Fruit fly (Drosophila melanogaster) Kc167 (cell line): ENCODE results near the gene red.

Source experiments
- Sin3A ChIP-seq: fragments of >200 bp; optimal IDR thresholded peaks from 2 replicates; lab custom pipeline; 2018; ENCODE audit warnings: missing external identifiers
- h ChIP-seq: fragments of >200 bp; optimal IDR thresholded peaks from 3 replicates; lab custom pipeline; 2018; ENCODE audit warnings: missing external identifiers
- ttk ChIP-seq: sonication (Bioruptor generic); optimal IDR thresholded peaks from 2 replicates; lab custom pipeline; 2017; ENCODE audit warnings: missing external identifiers

DNA sequence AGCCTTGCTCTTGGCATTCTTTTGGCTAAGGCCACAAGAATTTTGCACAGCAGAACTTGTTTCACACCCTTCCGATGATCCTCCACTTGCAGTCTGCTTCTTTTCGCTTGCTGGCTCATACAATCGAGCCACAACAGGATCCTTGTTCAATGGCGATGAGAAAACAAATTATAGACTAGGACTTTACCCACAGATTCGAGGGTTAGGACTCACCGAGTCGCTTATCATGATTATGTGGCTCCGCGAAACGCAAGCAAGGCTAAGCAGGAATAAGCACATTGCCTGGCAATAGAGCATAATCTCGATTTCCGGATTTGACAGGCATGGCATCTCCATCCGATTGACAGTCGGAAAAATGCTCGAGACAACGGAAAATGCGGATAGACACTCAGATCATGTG lies 26.8 kb upstream of the red start, which contains the start of the genes CG14839 and CG14841:
- TF ChIP-seq h (lab: Kevin White, UChicago) = no peak
- TF ChIP-seq ttk = no peak
- TF ChIP-seq Sin3A (lab: Kevin White, UChicago) = no peak
